Worm (Caenorhabditis elegans) whole organism, L4 larva: ENCODE results near the gene dmsr-5.

Experiments
- D1046.2 ChIP-seq: fragments of 200-800 bp; sonication (Bioruptor generic); IDR thresholded peaks from 2 replicates; pipeline ENCODE4 v1.3.6; 2022; ENCODE audit warnings: missing genetic modification characterization, missing compliant biosample characterization
- F10B5.3 ChIP-seq: sonication (generic microtip); optimal IDR thresholded peaks from 2 replicates; lab custom pipeline; 2016; ENCODE audit warnings: mild to moderate bottlenecking, missing genetic modification characterization, missing compliant biosample characterization
- F44E2.7 ChIP-seq: fragments of 200-800 bp; sonication (Bioruptor generic); IDR thresholded peaks from 2 replicates; pipeline ENCODE4 v2.1.2; 2022; ENCODE audit warnings: missing genetic modification characterization, missing compliant biosample characterization
- R02D3.7 ChIP-seq: fragments of 150-350 bp; sonication (generic microtip); optimal IDR thresholded peaks from 3 replicates; lab custom pipeline; 2014; ENCODE audit warnings: missing biosample characterization, missing genetic modification characterization
- T20F7.1 ChIP-seq: fragments of 200-800 bp; sonication (Bioruptor generic); optimal IDR thresholded peaks from 2 replicates; lab custom pipeline; 2018; ENCODE audit warnings: mild to moderate bottlenecking, missing genetic modification characterization, missing compliant biosample characterization
- Y48G9A.11 ChIP-seq: fragments of 200-800 bp; sonication (Bioruptor generic); IDR thresholded peaks from 2 replicates; pipeline ENCODE4 v1.3.6; 2022; ENCODE audit warnings: missing genetic modification reagents, missing genetic modification characterization, missing compliant biosample characterization
- Y75B8A.6 ChIP-seq: fragments of 200-800 bp; sonication (Bioruptor generic); IDR thresholded peaks from 2 replicates; pipeline ENCODE4 v1.3.6; 2022; ENCODE audit warnings: missing genetic modification reagents, missing genetic modification characterization, missing compliant biosample characterization
- ZK337.2 ChIP-seq: fragments of 200-800 bp; sonication (Bioruptor generic); IDR thresholded peaks from 2 replicates; pipeline ENCODE4 v1.3.6; 2022; ENCODE audit warnings: missing genetic modification reagents, missing genetic modification characterization, missing compliant biosample characterization
- aha-1 ChIP-seq: fragments of 150-350 bp; peaks from one replicate; lab custom pipeline; 2014; ENCODE audit warnings: missing biosample characterization, missing genetic modification characterization
- aly-2 ChIP-seq: sonication (generic microtip); optimal IDR thresholded peaks from 2 replicates; lab custom pipeline; 2018; ENCODE audit warnings: missing biosample characterization, missing genetic modification characterization
- ama-1 ChIP-seq: fragments of 150-350 bp; optimal IDR thresholded peaks from 2 replicates; lab custom pipeline; 2014; ENCODE audit warnings: inconsistent platforms, mixed read lengths
- ceh-20 ChIP-seq: fragments of 200-800 bp; sonication (Bioruptor generic); IDR thresholded peaks from 2 replicates; pipeline ENCODE4 v1.3.6; 2022; ENCODE audit warnings: missing genetic modification reagents, missing genetic modification characterization, missing compliant biosample characterization
- ceh-28 ChIP-seq: fragments of 150-350 bp; optimal IDR thresholded peaks from 2 replicates; lab custom pipeline; 2014; ENCODE audit warnings: missing biosample characterization, missing genetic modification reagents, missing genetic modification characterization
- ceh-62 ChIP-seq: sonication (generic microtip); optimal IDR thresholded peaks from 2 replicates; lab custom pipeline; 2017; ENCODE audit warnings: missing biosample characterization, missing genetic modification characterization
- ces-1 ChIP-seq: fragments of 150-350 bp; sonication (generic microtip); optimal IDR thresholded peaks from 4 replicates; lab custom pipeline; 2014; ENCODE audit warnings: missing biosample characterization, missing genetic modification reagents, missing genetic modification characterization
- ctbp-1 ChIP-seq: fragments of 200-800 bp; sonication (Bioruptor generic); IDR thresholded peaks from 2 replicates; pipeline ENCODE4 v1.3.6; 2022; ENCODE audit warnings: missing genetic modification reagents, missing genetic modification characterization, missing compliant biosample characterization
- dmd-8 ChIP-seq: fragments of 200-800 bp; sonication (Bioruptor generic); IDR thresholded peaks from 2 replicates; pipeline ENCODE4 v1.3.6; 2022; ENCODE audit warnings: missing genetic modification characterization, missing compliant biosample characterization
- dmd-9 ChIP-seq: fragments of 200-800 bp; sonication (Bioruptor generic); IDR thresholded peaks from 2 replicates; pipeline ENCODE4 v1.3.6; 2022; ENCODE audit warnings: missing genetic modification reagents, missing genetic modification characterization, missing compliant biosample characterization
- dpl-1 ChIP-seq: fragments of 150-350 bp; optimal IDR thresholded peaks from 2 replicates; lab custom pipeline; 2014; ENCODE audit warnings: missing biosample characterization, missing genetic modification reagents, missing genetic modification characterization
- egl-27 ChIP-seq: sonication (generic microtip); optimal IDR thresholded peaks from 3 replicates; lab custom pipeline; 2017; ENCODE audit warnings: missing biosample characterization, missing genetic modification reagents, missing genetic modification characterization
- egl-43 ChIP-seq: fragments of 200-800 bp; sonication (Bioruptor generic); IDR thresholded peaks from 2 replicates; pipeline ENCODE4 v1.3.6; 2022; ENCODE audit warnings: missing genetic modification reagents, missing genetic modification characterization, missing compliant biosample characterization
- gei-8 ChIP-seq: fragments of 200-800 bp; sonication (Bioruptor generic); optimal IDR thresholded peaks from 2 replicates; lab custom pipeline; 2018; ENCODE audit warnings: mild to moderate bottlenecking, missing genetic modification characterization, missing compliant biosample characterization
- hlh-30 ChIP-seq: sonication (generic microtip); optimal IDR thresholded peaks from 2 replicates; lab custom pipeline; 2017; ENCODE audit warnings: antibody characterized with exemption, mild to moderate bottlenecking, missing genetic modification characterization, missing compliant biosample characterization; ENCODE audit not compliant: insufficient read depth
- lim-7 ChIP-seq: fragments of 200-800 bp; sonication (Bioruptor generic); IDR thresholded peaks from 2 replicates; pipeline ENCODE4 v1.3.6; 2022; ENCODE audit warnings: missing genetic modification characterization, missing compliant biosample characterization
- lin-13 ChIP-seq: fragments of 150-350 bp; optimal IDR thresholded peaks from 2 replicates; lab custom pipeline; 2014; ENCODE audit warnings: missing biosample characterization, missing genetic modification reagents, missing genetic modification characterization
- lin-15B ChIP-seq: fragments of 150-350 bp; sonication (generic microtip); optimal IDR thresholded peaks from 3 replicates; lab custom pipeline; 2014; ENCODE audit warnings: missing biosample characterization, missing genetic modification characterization
- lir-3 ChIP-seq: sonication (generic microtip); optimal IDR thresholded peaks from 2 replicates; lab custom pipeline; 2016; ENCODE audit warnings: mild to moderate bottlenecking, missing genetic modification characterization, missing compliant biosample characterization
- lsy-2 ChIP-seq, 2 experiments: fragments of 150-350 bp in 1 of 2; sonication (generic microtip) in 1 of 2; optimal IDR thresholded peaks; 2 replicates each; lab custom pipeline; 2014 to 2017; ENCODE audit warnings: missing biosample characterization in 2 of 2, missing genetic modification characterization in 2 of 2
- madf-5 ChIP-seq, 2 experiments: fragments of 200-800 bp; sonication (Bioruptor generic); IDR thresholded peaks; 2 replicates each; pipeline ENCODE4 v1.3.6; 2022; ENCODE audit warnings: missing compliant biosample characterization in 2 of 2, missing genetic modification characterization in 2 of 2
- madf-9 ChIP-seq: fragments of 200-800 bp; sonication (Bioruptor generic); conservative IDR thresholded peaks from 2 replicates; pipeline ENCODE4 v1.3.6; 2022; ENCODE audit warnings: missing genetic modification reagents, missing genetic modification characterization, missing compliant biosample characterization
- mdt-29 ChIP-seq: fragments of 200-800 bp; sonication (Bioruptor generic); IDR thresholded peaks from 2 replicates; pipeline ENCODE4 v1.3.6; 2022; ENCODE audit warnings: missing genetic modification reagents, missing genetic modification characterization, missing compliant biosample characterization
- mes-2 ChIP-seq: sonication (generic microtip); optimal IDR thresholded peaks from 2 replicates; lab custom pipeline; 2016; ENCODE audit warnings: missing genotype, mild to moderate bottlenecking, missing genetic modification characterization, missing compliant biosample characterization; ENCODE audit not compliant: poor library complexity, severe bottlenecking
- mxl-2 ChIP-seq: fragments of 200-800 bp; sonication (Bioruptor generic); conservative IDR thresholded peaks from 2 replicates; pipeline ENCODE4 v1.3.6; 2022; ENCODE audit warnings: missing genetic modification reagents, missing genetic modification characterization, missing compliant biosample characterization
- nhr-102 ChIP-seq: sonication (generic microtip); optimal IDR thresholded peaks from 2 replicates; lab custom pipeline; 2016; ENCODE audit warnings: mild to moderate bottlenecking, missing genetic modification characterization, moderate library complexity, missing compliant biosample characterization
- nhr-11 ChIP-seq: fragments of 150-350 bp; optimal IDR thresholded peaks from 2 replicates; lab custom pipeline; 2014; ENCODE audit warnings: missing biosample characterization, missing genetic modification characterization
- nhr-237 ChIP-seq: sonication (generic microtip); optimal IDR thresholded peaks from 2 replicates; lab custom pipeline; 2017; ENCODE audit warnings: missing biosample characterization, missing genetic modification characterization
- nhr-25 ChIP-seq: sonication (generic microtip); optimal IDR thresholded peaks from 2 replicates; lab custom pipeline; 2017; ENCODE audit warnings: missing genetic modification characterization, mild to moderate bottlenecking, missing compliant biosample characterization, antibody characterized with exemption, moderate library complexity, borderline replicate concordance; ENCODE audit not compliant: insufficient read depth
- nhr-41 ChIP-seq: fragments of 200-800 bp; sonication (Bioruptor generic); IDR thresholded peaks from 2 replicates; pipeline ENCODE4 v1.3.6; 2022; ENCODE audit warnings: missing genetic modification reagents, missing genetic modification characterization, missing compliant biosample characterization
- nhr-6 ChIP-seq: fragments of 150-350 bp; optimal IDR thresholded peaks from 2 replicates; lab custom pipeline; 2014; ENCODE audit warnings: missing biosample characterization, missing genetic modification characterization
- nhr-76 ChIP-seq: fragments of 150-350 bp; optimal IDR thresholded peaks from 2 replicates; lab custom pipeline; 2014; ENCODE audit warnings: missing biosample characterization, missing genetic modification characterization
- pha-4 ChIP-seq, 2 experiments: fragments of 150-350 bp in 1 of 2; fragments of 200-800 bp in 1 of 2; sonication (Bioruptor generic) in 1 of 2; IDR thresholded peaks in 1 of 2; optimal IDR thresholded peaks in 1 of 2; 2 replicates each; pipeline versions ENCODE4 v1.3.6 to Lab custom; 2014 to 2022; ENCODE audit warnings: missing genetic modification characterization in 2 of 2, missing genetic modification reagents in 2 of 2, missing biosample characterization in 1 of 2, missing compliant biosample characterization in 1 of 2
- php-3 ChIP-seq: fragments of 200-800 bp; sonication (Bioruptor generic); IDR thresholded peaks from 2 replicates; pipeline ENCODE4 v1.3.6; 2022; ENCODE audit warnings: missing genetic modification reagents, missing genetic modification characterization, missing compliant biosample characterization
- set-16 ChIP-seq: fragments of 200-800 bp; sonication (Bioruptor generic); IDR thresholded peaks from 2 replicates; pipeline ENCODE4 v1.3.6; 2022; ENCODE audit warnings: missing genetic modification reagents, missing genetic modification characterization, missing compliant biosample characterization
- skn-1 ChIP-seq: fragments of 150-350 bp; optimal IDR thresholded peaks from 2 replicates; lab custom pipeline; 2014; ENCODE audit warnings: missing biosample characterization, missing genetic modification characterization
- snpc-4 ChIP-seq: fragments of 150-350 bp; optimal IDR thresholded peaks from 2 replicates; lab custom pipeline; 2014; ENCODE audit warnings: missing biosample characterization, missing genetic modification characterization
- spr-1 ChIP-seq: sonication (generic microtip); optimal IDR thresholded peaks from 2 replicates; lab custom pipeline; 2016; ENCODE audit warnings: mild to moderate bottlenecking, missing genetic modification characterization, missing compliant biosample characterization
- tra-1 ChIP-seq: fragments of 200-800 bp; sonication (Bioruptor generic); IDR thresholded peaks from 2 replicates; pipeline ENCODE4 v1.3.6; 2022; ENCODE audit warnings: missing genetic modification reagents, missing genetic modification characterization, missing compliant biosample characterization
- zag-1 ChIP-seq: fragments of 150-350 bp; optimal IDR thresholded peaks from 2 replicates; lab custom pipeline; 2014; ENCODE audit warnings: missing biosample characterization, missing genetic modification characterization

Gene dmsr-5

ce11 chrIII:11036640-11037039, 41.6 kb upstream of the dmsr-5 start, which contains the start of gene spat-2:
Gene spat-2, plus strand, starts transcription at chrIII:11036940.
- no peak for TF ChIP-seq dmd-9 (GFP tag; lab: Robert Waterston, UW)
- no peak for TF ChIP-seq ceh-28 (tag; lab: Kevin White, UChicago)
- TF ChIP-seq ZK337.2 (GFP tag; lab: Robert Waterston, UW), result no peak
- 0 out of 2 replicates have a peak, but pooled peaks have one; percentile 6 for TF ChIP-seq D1046.2 (GFP tag; lab: Robert Waterston, UW)
- TF ChIP-seq set-16 (GFP tag; lab: Robert Waterston, UW), result no peak
- TF ChIP-seq aha-1, result peak; percentile 24
- TF ChIP-seq nhr-41 (GFP tag; lab: Robert Waterston, UW), result no peak

- no peak for TF ChIP-seq nhr-237 (tag; lab: Kevin White, UChicago)
- no peak for TF ChIP-seq nhr-25 (tag; lab: Kevin White, UChicago)
- TF ChIP-seq madf-9 (GFP tag; lab: Robert Waterston, UW), result no peak
- TF ChIP-seq egl-43 (GFP tag; lab: Robert Waterston, UW), result no peak
- no peak for TF ChIP-seq F10B5.3 (tag; lab: Kevin White, UChicago)
- no peak for TF ChIP-seq zag-1 (tag; lab: Kevin White, UChicago)
- TF ChIP-seq dmd-8 (GFP tag; lab: Robert Waterston, UW), result no peak
- no peak for TF ChIP-seq php-3 (GFP tag; lab: Robert Waterston, UW)
- no peak for TF ChIP-seq nhr-76 (tag; lab: Kevin White, UChicago)
- TF ChIP-seq lir-3 (tag; lab: Kevin White, UChicago), result no peak
- TF ChIP-seq mdt-29 (GFP tag; lab: Robert Waterston, UW), result peak; percentile 37; the same call in 1 of the 2 replicates
- TF ChIP-seq ceh-20 (GFP tag; lab: Robert Waterston, UW), result peak; percentile 17; the same call in 1 of the 2 replicates
- TF ChIP-seq T20F7.1, result no peak
- TF ChIP-seq spr-1 (tag; lab: Kevin White, UChicago), result peak; percentile 27
- TF ChIP-seq aly-2, result no peak
- no peak for TF ChIP-seq nhr-41 (GFP tag; lab: Robert Waterston, UW)
- no peak for TF ChIP-seq madf-5 (GFP tag; IDR thresholded peaks at IDR 0.05; lab: Robert Waterston, UW)
- peak; percentile 82 for TF ChIP-seq dpl-1 (GFP tag; lab: Kevin White, UChicago)
- TF ChIP-seq ZK337.2 (GFP tag; lab: Robert Waterston, UW), result 0 out of 2 replicates have a peak, but pooled peaks have one; percentile 45
- no peak for TF ChIP-seq egl-27 (tag; lab: Kevin White, UChicago)
- TF ChIP-seq nhr-11 (tag; lab: Kevin White, UChicago), result peak; percentile 28
- TF ChIP-seq set-16 (GFP tag; lab: Robert Waterston, UW), result no peak
- peak; percentile 56; the same call in 1 of the 2 replicates for TF ChIP-seq pha-4 (GFP tag; IDR thresholded peaks at IDR 0.05; lab: Robert Waterston, UW)
- no peak for TF ChIP-seq pha-4 (tag; optimal IDR thresholded peaks at IDR 0.05; lab: Kevin White, UChicago)
- no peak for TF ChIP-seq lin-15B (tag; lab: Kevin White, UChicago)
- TF ChIP-seq lin-13 (GFP tag; lab: Kevin White, UChicago), result peak; percentile 66
- peak; percentile 29 for TF ChIP-seq ama-1
- TF ChIP-seq lsy-2 (tag; optimal IDR thresholded peaks at IDR 0.05; lab: Kevin White, UChicago), result peak; percentile 77 to 98
- no peak for TF ChIP-seq F44E2.7
- no peak for TF ChIP-seq ces-1 (GFP tag; lab: Kevin White, UChicago)
- TF ChIP-seq tra-1 (GFP tag; lab: Robert Waterston, UW), result no peak
- no peak for TF ChIP-seq R02D3.7
- TF ChIP-seq mes-2 (tag; lab: Kevin White, UChicago), result peak; percentile 89
- no peak for TF ChIP-seq Y75B8A.6 (GFP tag; lab: Robert Waterston, UW)
- TF ChIP-seq nhr-6, result no peak
- no peak for TF ChIP-seq dmd-9 (GFP tag; lab: Robert Waterston, UW)
- TF ChIP-seq skn-1 (tag; lab: Kevin White, UChicago), result no peak
- TF ChIP-seq hlh-30 (tag; lab: Kevin White, UChicago), result peak; percentile 63
- no peak for TF ChIP-seq lim-7 (GFP tag; lab: Robert Waterston, UW)
- TF ChIP-seq ctbp-1 (GFP tag; lab: Robert Waterston, UW), result no peak
- TF ChIP-seq Y48G9A.11 (GFP tag; lab: Robert Waterston, UW), result peak; percentile 64
- no peak for TF ChIP-seq gei-8 (GFP tag; lab: Kevin White, UChicago)
- TF ChIP-seq ceh-62 (tag; lab: Kevin White, UChicago), result no peak
- no peak for TF ChIP-seq snpc-4 (tag; lab: Kevin White, UChicago)
- TF ChIP-seq mxl-2, result no peak
- TF ChIP-seq nhr-102, result peak; percentile 31
Observed at ce11 chrIII:11036132-11036531, 41.1 kb upstream of the dmsr-5 start.
